Worm (Caenorhabditis elegans) whole organism, young adult: ENCODE measurements around the gene fbxb-18.

Experiments
- efl-1 ChIP-seq: fragments of 150-350 bp; optimal IDR thresholded peaks from 2 replicates; lab custom pipeline; 2014; ENCODE audit warnings: missing biosample characterization, missing genetic modification reagents, missing genetic modification characterization
- let-526 ChIP-seq: fragments of 200-800 bp; sonication (Bioruptor generic); IDR thresholded peaks from 2 replicates; pipeline ENCODE4 v1.3.6; 2022; ENCODE audit warnings: missing genetic modification reagents, missing genetic modification characterization, missing compliant biosample characterization
- lsy-27 ChIP-seq: sonication (generic microtip); optimal IDR thresholded peaks from 2 replicates; lab custom pipeline; 2017; ENCODE audit warnings: missing genetic modification characterization, mild to moderate bottlenecking, missing compliant biosample characterization, antibody characterized with exemption, missing genotype, borderline replicate concordance; ENCODE audit not compliant: insufficient read depth
- pha-4 ChIP-seq: fragments of 150-350 bp; sonication (generic microtip); optimal IDR thresholded peaks from 2 replicates; lab custom pipeline; 2014; ENCODE audit warnings: missing biosample characterization, missing genetic modification reagents, missing genetic modification characterization

DNA sequence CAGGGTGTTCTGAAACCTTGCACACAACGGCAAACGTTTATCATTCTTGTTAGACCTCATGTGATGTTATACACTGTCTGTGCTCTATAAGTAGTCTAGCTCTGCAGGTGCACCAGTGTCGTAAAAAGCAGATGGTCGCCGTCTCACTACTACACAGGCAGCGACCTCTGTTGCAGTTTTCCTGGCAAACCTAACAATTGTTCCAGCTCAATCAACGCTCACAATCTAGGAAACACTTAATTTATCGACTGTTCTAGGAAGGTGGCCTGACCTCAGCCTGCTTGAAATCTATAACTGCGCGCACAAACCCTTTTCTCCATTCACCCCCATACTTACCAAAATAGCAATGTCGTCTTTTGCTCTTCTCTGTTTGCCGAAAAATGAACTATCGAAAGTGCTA lies 35.6 kb upstream of the fbxb-18 start, which contains the start of gene fbxb-11:
- no peak for TF ChIP-seq efl-1
- no peak for TF ChIP-seq pha-4 (tag; lab: Kevin White, UChicago)
- no peak for TF ChIP-seq lsy-27 (tag; lab: Kevin White, UChicago)
- TF ChIP-seq let-526 (GFP tag; lab: Robert Waterston, UW) = no peak
